In genomic region chrX:19845557-19846072, dm6 we compare ENCODE assay signal across 4 fruit fly cellular contexts.
A peak's percentile ranks its signal among the peaks of the same experiment; 100 is the strongest.
TF ChIP-seq lines count a peak whose summit lies in the region.

No protein-coding gene starts in this region.

- TF ChIP-seq CTCF in whole organism, embryonic (GFP tag; optimal IDR thresholded peaks at IDR 0.05; lab: Kevin White, UChicago), result no peak

TF ChIP-seq in whole organism, adult, 20 proteins besides CTCF, POLR2A, EP300 and RAD21:
- TF ChIP-seq CG12768 (GFP tag; optimal IDR thresholded peaks at IDR 0.05; lab: Kevin White, UChicago) (no peak), Hr96 (GFP tag; optimal IDR thresholded peaks at IDR 0.05; lab: Kevin White, UChicago) (no peak), CG33017 (tag; optimal IDR thresholded peaks at IDR 0.05; lab: Kevin White, UChicago) (no peak), bab1 (GFP tag; optimal IDR thresholded peaks at IDR 0.05; lab: Kevin White, UChicago) (peak; percentile 61), tj (GFP tag; optimal IDR thresholded peaks at IDR 0.05; lab: Kevin White, UChicago) (peak; percentile 0), pad (GFP tag; optimal IDR thresholded peaks at IDR 0.05; lab: Kevin White, UChicago) (no peak)

TF ChIP-seq in whole organism, embryonic, 481 proteins besides CTCF, POLR2A, EP300 and RAD21 (continues in another document):
- TF ChIP-seq CG7963 (GFP tag; IDR thresholded peaks at IDR 0.05; lab: Robert Waterston, UW; ENCODE audit: partially characterized antibody), result no peak
- TF ChIP-seq CG2199 (GFP tag; IDR thresholded peaks at IDR 0.05; lab: Robert Waterston, UW), result peak; percentile 94
- TF ChIP-seq CG4730 (GFP tag; IDR thresholded peaks at IDR 0.05; lab: Robert Waterston, UW), result no peak
- TF ChIP-seq eve (GFP tag; optimal IDR thresholded peaks at IDR 0.05; lab: Kevin White, UChicago), result no peak
- TF ChIP-seq nerfin-1 (tag; optimal IDR thresholded peaks at IDR 0.05; lab: Kevin White, UChicago), result no peak
- no peak for TF ChIP-seq psq (GFP tag; optimal IDR thresholded peaks at IDR 0.05; lab: Kevin White, UChicago)
- TF ChIP-seq CG43689 (GFP tag; IDR thresholded peaks at IDR 0.05; lab: Robert Waterston, UW), result no peak
- no peak for TF ChIP-seq HLH3B (GFP tag; IDR thresholded peaks at IDR 0.05; lab: Robert Waterston, UW)
- no peak for TF ChIP-seq CG18011 (GFP tag; optimal IDR thresholded peaks at IDR 0.05; lab: Kevin White, UChicago)
- no peak for TF ChIP-seq unpg (GFP tag; optimal IDR thresholded peaks at IDR 0.05; lab: Kevin White, UChicago)
- no peak for TF ChIP-seq Dbx (GFP tag; IDR thresholded peaks at IDR 0.05; lab: Robert Waterston, UW)
- no peak for TF ChIP-seq CG4282 (GFP tag; optimal IDR thresholded peaks at IDR 0.05; lab: Kevin White, UChicago)
- no peak for TF ChIP-seq ken (GFP tag; IDR thresholded peaks at IDR 0.05; lab: Robert Waterston, UW)
- TF ChIP-seq CG32772 (GFP tag; IDR thresholded peaks at IDR 0.05; lab: Robert Waterston, UW), result no peak
- no peak for TF ChIP-seq stwl (tag; optimal IDR thresholded peaks at IDR 0.05; lab: Kevin White, UChicago)
- TF ChIP-seq Elba2 (GFP tag; optimal IDR thresholded peaks at IDR 0.05; lab: Kevin White, UChicago), result no peak
- no peak for TF ChIP-seq B-H1 (GFP tag; IDR thresholded peaks at IDR 0.05; lab: Robert Waterston, UW)
- TF ChIP-seq Med (GFP tag; lab: Kevin White, UChicago), result peak; percentile 13
- TF ChIP-seq CG4360 (GFP tag; IDR thresholded peaks at IDR 0.05; lab: Robert Waterston, UW), result peak; percentile 62
- no peak for TF ChIP-seq CG13424 (tag; optimal IDR thresholded peaks at IDR 0.05; lab: Kevin White, UChicago)
- TF ChIP-seq jigr1 (GFP tag; IDR thresholded peaks at IDR 0.05; lab: Robert Waterston, UW), result no peak
- peak; percentile 19 for TF ChIP-seq sqz (GFP tag; optimal IDR thresholded peaks at IDR 0.05; lab: Kevin White, UChicago)
- no peak for TF ChIP-seq ttk (GFP tag; IDR thresholded peaks at IDR 0.05; lab: Robert Waterston, UW)
- TF ChIP-seq ci (GFP tag; IDR thresholded peaks at IDR 0.05; lab: Robert Waterston, UW), result no peak
- no peak for TF ChIP-seq HLH54F (GFP tag; optimal IDR thresholded peaks at IDR 0.05; lab: Kevin White, UChicago)
- TF ChIP-seq CG10147 (GFP tag; optimal IDR thresholded peaks at IDR 0.05; lab: Kevin White, UChicago), result no peak
- TF ChIP-seq kni (GFP tag; optimal IDR thresholded peaks at IDR 0.05; lab: Kevin White, UChicago), result peak; percentile 24
- no peak for TF ChIP-seq CG11723 (GFP tag; optimal IDR thresholded peaks at IDR 0.05; lab: Kevin White, UChicago)
- no peak for TF ChIP-seq shn (GFP tag; optimal IDR thresholded peaks at IDR 0.05; lab: Kevin White, UChicago)
- no peak for TF ChIP-seq exex (tag; optimal IDR thresholded peaks at IDR 0.05; lab: Kevin White, UChicago)
- TF ChIP-seq cato (GFP tag; optimal IDR thresholded peaks at IDR 0.05; lab: Kevin White, UChicago; ENCODE audit: borderline replicate concordance), result no peak

TF ChIP-seq in whole organism, prepupa, 60 proteins besides CTCF, POLR2A, EP300 and RAD21:
- TF ChIP-seq dac (GFP tag; optimal IDR thresholded peaks at IDR 0.05; lab: Kevin White, UChicago), result no peak
- peak; percentile 7 for TF ChIP-seq Eip78C (GFP tag; lab: Kevin White, UChicago)
- no peak for TF ChIP-seq Sox102F (GFP tag; optimal IDR thresholded peaks at IDR 0.05; lab: Kevin White, UChicago)
- peak; percentile 33 for TF ChIP-seq svp (GFP tag; lab: Kevin White, UChicago)
- TF ChIP-seq OdsH (GFP tag; optimal IDR thresholded peaks at IDR 0.05; lab: Kevin White, UChicago), result no peak
- 0 out of 3 replicates have a peak, but pooled peaks have one; percentile 17 for TF ChIP-seq CG6163 (GFP tag; IDR thresholded peaks at IDR 0.05; lab: Robert Waterston, UW)

TF ChIP-seq in whole organism, wandering third instar larva, 38 proteins besides CTCF, POLR2A, EP300 and RAD21:
- TF ChIP-seq Rel (GFP tag; optimal IDR thresholded peaks at IDR 0.05; lab: Kevin White, UChicago) (no peak), Rel (tag; optimal IDR thresholded peaks at IDR 0.05; lab: Kevin White, UChicago) (no peak), CrebA (GFP tag; optimal IDR thresholded peaks at IDR 0.05; lab: Kevin White, UChicago; ENCODE audit: borderline replicate concordance) (no peak), psq (GFP tag; optimal IDR thresholded peaks at IDR 0.05; lab: Kevin White, UChicago) (peak; percentile 36)
